Worm (Caenorhabditis elegans) whole organism, early embryonic: Measurements from ENCODE around the gene Y6G8.14.

Source experiments
- B0310.2 ChIP-seq: sonication (generic microtip); optimal IDR thresholded peaks from 2 replicates; lab custom pipeline; 2016; ENCODE audit warnings: mild to moderate bottlenecking, missing genetic modification characterization, missing compliant biosample characterization
- F13C5.2 ChIP-seq: sonication (generic microtip); optimal IDR thresholded peaks from 2 replicates; lab custom pipeline; 2017; ENCODE audit warnings: mild to moderate bottlenecking, missing genetic modification characterization, inconsistent platforms, missing compliant biosample characterization
- aly-1 ChIP-seq: sonication (generic microtip); optimal IDR thresholded peaks from 2 replicates; lab custom pipeline; 2016; ENCODE audit warnings: missing genetic modification characterization, missing compliant biosample characterization
- ama-1 ChIP-seq: fragments of 150-350 bp; optimal IDR thresholded peaks from 2 replicates; lab custom pipeline; 2014
- ceh-13 ChIP-seq: fragments of 200-800 bp; sonication (Bioruptor generic); optimal IDR thresholded peaks from 2 replicates; lab custom pipeline; 2018; ENCODE audit warnings: mild to moderate bottlenecking, missing genetic modification characterization, missing compliant biosample characterization
- ceh-36 ChIP-seq: sonication (generic microtip); optimal IDR thresholded peaks from 2 replicates; lab custom pipeline; 2016; ENCODE audit warnings: missing genetic modification characterization, inconsistent platforms, missing compliant biosample characterization
- ets-7 ChIP-seq: sonication (generic microtip); optimal IDR thresholded peaks from 2 replicates; lab custom pipeline; 2016; ENCODE audit warnings: missing genotype, missing genetic modification characterization, missing compliant biosample characterization
- flt-1 ChIP-seq: fragments of 200-800 bp; sonication (Bioruptor generic); IDR thresholded peaks from 2 replicates; pipeline ENCODE4 v1.3.6; 2022; ENCODE audit warnings: missing genetic modification characterization, missing compliant biosample characterization
- hmbx-1 ChIP-seq: sonication (generic microtip); optimal IDR thresholded peaks from 2 replicates; lab custom pipeline; 2016; ENCODE audit warnings: mild to moderate bottlenecking, missing genetic modification characterization, missing compliant biosample characterization
- hmg-4 ChIP-seq: fragments of 200-800 bp; sonication (Bioruptor generic); optimal IDR thresholded peaks from 2 replicates; lab custom pipeline; 2018; ENCODE audit warnings: mild to moderate bottlenecking, missing genetic modification characterization, missing compliant biosample characterization
- hnd-1 ChIP-seq: sonication (generic microtip); optimal IDR thresholded peaks from 2 replicates; lab custom pipeline; 2016; ENCODE audit warnings: missing genetic modification characterization, missing compliant biosample characterization
- pes-1 ChIP-seq: fragments of 200-800 bp; sonication (Bioruptor generic); IDR thresholded peaks from 2 replicates; pipeline ENCODE4 v1.3.6; 2022; ENCODE audit warnings: missing genetic modification reagents, missing genetic modification characterization, missing compliant biosample characterization
- scrt-1 ChIP-seq: fragments of 200-800 bp; sonication (Bioruptor generic); IDR thresholded peaks from 2 replicates; pipeline ENCODE4 v1.3.6; 2022; ENCODE audit warnings: missing genetic modification characterization, missing compliant biosample characterization
- sea-1 ChIP-seq: fragments of 200-800 bp; sonication (Bioruptor generic); conservative IDR thresholded peaks from 2 replicates; pipeline ENCODE4 v1.3.6; 2022; ENCODE audit warnings: missing genetic modification characterization, missing compliant biosample characterization
- tbx-11 ChIP-seq: fragments of 200-800 bp; sonication (Bioruptor generic); IDR thresholded peaks from 2 replicates; pipeline ENCODE4 v1.3.6; 2022; ENCODE audit warnings: missing genetic modification characterization, missing compliant biosample characterization
- tbx-37 ChIP-seq: fragments of 200-800 bp; sonication (Bioruptor generic); conservative IDR thresholded peaks from 2 replicates; pipeline ENCODE4 v1.3.6; 2022; ENCODE audit warnings: missing genetic modification reagents, missing genetic modification characterization, missing compliant biosample characterization
- tra-4 ChIP-seq: sonication (generic microtip); optimal IDR thresholded peaks from 2 replicates; lab custom pipeline; 2017; ENCODE audit warnings: missing genetic modification characterization, missing compliant biosample characterization

Gene Y6G8.14

DNA sequence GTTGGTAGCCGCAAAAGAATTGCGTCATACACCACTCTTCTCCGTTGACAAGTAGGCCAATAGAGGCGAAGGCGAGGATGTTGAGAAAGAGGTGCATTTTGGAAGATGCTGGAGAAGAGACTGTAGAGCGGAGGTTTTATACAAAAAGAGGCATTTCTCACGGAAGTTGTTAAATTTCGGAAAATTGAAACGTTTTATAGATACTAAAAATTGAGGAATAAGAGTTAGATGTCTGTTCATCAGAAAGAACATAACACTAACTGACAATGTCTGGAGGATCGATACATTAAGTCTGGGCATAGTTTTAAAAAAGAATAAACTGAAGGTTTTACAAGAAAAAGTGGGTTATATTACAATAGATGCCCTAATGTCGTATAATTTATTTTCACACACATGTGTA is at the start of gene Y6G8.14:
TSS of gene Y6G8.14 (minus strand) at position 101 of the 400 bp plus-strand sequence.
- TF ChIP-seq tbx-11 (no peak), scrt-1 (GFP tag; lab: Robert Waterston, UW) (no peak), sea-1 (no peak), ceh-36 (no peak), aly-1 (no peak), F13C5.2 (tag; lab: Kevin White, UChicago) (no peak), pes-1 (no peak), ama-1 (lab: Kevin White, UChicago) (no peak), tbx-37 (GFP tag; lab: Robert Waterston, UW) (no peak), ets-7 (no peak), ceh-13 (GFP tag; lab: Kevin White, UChicago) (no peak), flt-1 (GFP tag; lab: Robert Waterston, UW) (no peak), tra-4 (no peak), hmg-4 (GFP tag; lab: Kevin White, UChicago) (no peak), hnd-1 (no peak), B0310.2 (tag; lab: Kevin White, UChicago) (no peak)

DNA sequence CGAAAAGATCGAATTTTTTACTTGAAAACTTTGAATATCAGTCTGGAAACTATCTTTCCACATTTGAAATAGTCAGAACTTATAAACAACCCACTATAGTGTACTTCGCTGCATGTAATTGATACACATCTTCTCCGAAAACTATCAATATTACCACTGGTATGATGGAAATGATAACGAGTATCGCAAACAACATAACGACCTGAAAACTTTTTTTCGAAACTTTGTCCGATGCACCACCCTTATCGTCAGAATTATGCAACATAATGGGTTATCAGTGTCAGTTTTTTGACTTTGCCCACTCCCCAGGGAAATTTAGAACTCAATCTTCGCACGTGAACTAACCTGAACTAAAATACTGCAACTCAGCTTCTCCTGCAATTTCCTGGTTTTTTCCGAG is 48.1 kb upstream of the Y6G8.14 start:
- TF ChIP-seq ceh-36: no peak
- no peak for TF ChIP-seq tra-4
- TF ChIP-seq hmg-4 (GFP tag; lab: Kevin White, UChicago): no peak
- TF ChIP-seq scrt-1 (GFP tag; lab: Robert Waterston, UW): no peak
- no peak for TF ChIP-seq ama-1 (lab: Kevin White, UChicago)
- TF ChIP-seq tbx-37 (GFP tag; lab: Robert Waterston, UW): no peak

DNA sequence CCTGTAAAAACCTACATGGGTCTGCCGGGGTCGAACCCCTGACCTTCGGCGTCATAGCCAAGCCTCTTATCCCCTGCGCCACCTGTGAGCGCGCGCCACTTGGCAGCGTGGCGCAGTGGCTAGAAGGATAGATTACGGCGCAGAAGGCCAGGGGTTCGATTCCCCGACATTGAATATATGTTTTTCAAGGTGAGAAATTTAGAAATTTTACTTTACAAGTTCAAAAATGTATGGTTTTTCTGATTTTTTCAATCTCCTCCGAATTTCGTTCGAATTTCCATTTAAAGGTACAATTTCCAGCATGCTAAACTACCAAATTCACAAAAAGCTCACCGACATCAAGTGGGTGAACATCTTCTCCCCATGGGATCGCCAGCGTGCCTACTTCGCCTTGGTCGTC is 45.9 kb upstream of the Y6G8.14 start, which contains the start of gene dgat-2:
TSS of gene dgat-2 (plus strand) at position 301 of the 400 bp plus-strand sequence.
- TF ChIP-seq hmbx-1 (tag; lab: Kevin White, UChicago) (no peak), tbx-11 (no peak), tra-4 (no peak), ceh-13 (GFP tag; lab: Kevin White, UChicago) (no peak), scrt-1 (GFP tag; lab: Robert Waterston, UW) (no peak), ets-7 (no peak)

DNA sequence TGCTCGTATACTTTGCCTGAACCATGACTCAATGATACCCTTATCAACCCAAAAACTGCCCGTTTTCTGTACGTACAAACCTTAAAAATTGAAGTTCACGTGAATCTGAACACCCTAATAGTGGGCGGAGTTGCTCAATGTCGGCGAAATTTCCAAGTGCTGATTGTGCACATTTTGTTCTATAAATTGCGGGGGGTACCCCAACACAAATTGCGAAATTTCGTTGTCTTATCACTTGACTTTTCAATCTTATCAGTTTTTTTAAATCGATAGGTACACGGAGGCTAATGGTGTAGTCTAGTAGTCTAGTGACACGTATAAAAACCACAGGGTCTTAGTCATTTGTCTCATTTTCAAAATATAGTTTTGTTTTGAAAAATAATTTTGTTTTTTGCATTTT is 45.1 kb upstream of the Y6G8.14 start, which contains the start of gene fbxa-108:
TSS of gene fbxa-108 (minus strand) at position 158 of the 400 bp plus-strand sequence.
- TF ChIP-seq hnd-1 (no peak), tra-4 (no peak), ets-7 (no peak), F13C5.2 (tag; lab: Kevin White, UChicago) (no peak), ceh-36 (no peak), scrt-1 (GFP tag; lab: Robert Waterston, UW) (no peak), aly-1 (no peak), sea-1 (no peak), ceh-13 (GFP tag; lab: Kevin White, UChicago) (no peak), hmg-4 (GFP tag; lab: Kevin White, UChicago) (no peak), B0310.2 (tag; lab: Kevin White, UChicago) (no peak), tbx-37 (GFP tag; lab: Robert Waterston, UW) (no peak), pes-1 (no peak), hmbx-1 (tag; lab: Kevin White, UChicago) (no peak), flt-1 (GFP tag; lab: Robert Waterston, UW) (no peak), tbx-11 (no peak), ama-1 (lab: Kevin White, UChicago) (no peak)

ce11 chrV:17658824-17659223 is 44.7 kb upstream of the Y6G8.14 start:
- TF ChIP-seq ets-7 (no peak), aly-1 (no peak), sea-1 (no peak)

- TF ChIP-seq hmbx-1 (tag; lab: Kevin White, UChicago) (no peak), ets-7 (no peak), scrt-1 (GFP tag; lab: Robert Waterston, UW) (no peak), pes-1 (no peak), ama-1 (lab: Kevin White, UChicago) (no peak), hmg-4 (GFP tag; lab: Kevin White, UChicago) (no peak), F13C5.2 (tag; lab: Kevin White, UChicago) (no peak), hnd-1 (no peak), tbx-37 (GFP tag; lab: Robert Waterston, UW) (no peak), flt-1 (GFP tag; lab: Robert Waterston, UW) (no peak), tra-4 (no peak), B0310.2 (tag; lab: Kevin White, UChicago) (no peak), ceh-36 (no peak), ceh-13 (GFP tag; lab: Kevin White, UChicago) (no peak), aly-1 (no peak)
Observed at ce11 chrV:17655205-17655604, 41.1 kb upstream of the Y6G8.14 start.

DNA sequence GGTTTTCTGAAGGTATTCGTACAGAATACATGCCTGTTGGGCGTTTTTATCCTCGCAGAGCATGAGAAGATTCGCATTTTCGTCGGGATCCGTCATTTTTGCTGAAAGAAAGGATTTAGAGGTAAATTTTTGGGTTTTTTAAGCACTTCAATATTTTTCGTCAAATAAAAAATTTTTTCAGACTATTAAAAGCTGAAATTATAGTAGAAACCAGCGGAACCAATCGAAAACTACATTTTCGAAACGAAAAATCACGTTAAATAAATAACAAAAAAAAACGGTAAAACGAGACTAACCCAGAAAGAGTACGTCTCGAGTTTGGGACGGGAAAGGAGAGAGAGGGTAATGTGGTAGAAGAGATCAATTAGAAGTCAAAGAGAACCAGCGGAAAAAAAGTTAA is 36.3 kb upstream of the Y6G8.14 start, which contains the start of gene fbxa-192:
TSS of gene fbxa-192 (minus strand) at position 101 of the 400 bp plus-strand sequence.
- TF ChIP-seq pes-1: no peak
- TF ChIP-seq F13C5.2 (tag; lab: Kevin White, UChicago): no peak
- TF ChIP-seq tbx-37 (GFP tag; lab: Robert Waterston, UW): no peak
- no peak for TF ChIP-seq hmg-4 (GFP tag; lab: Kevin White, UChicago)
- no peak for TF ChIP-seq B0310.2 (tag; lab: Kevin White, UChicago)
- no peak for TF ChIP-seq flt-1 (GFP tag; lab: Robert Waterston, UW)
- TF ChIP-seq aly-1: no peak
- no peak for TF ChIP-seq sea-1

DNA sequence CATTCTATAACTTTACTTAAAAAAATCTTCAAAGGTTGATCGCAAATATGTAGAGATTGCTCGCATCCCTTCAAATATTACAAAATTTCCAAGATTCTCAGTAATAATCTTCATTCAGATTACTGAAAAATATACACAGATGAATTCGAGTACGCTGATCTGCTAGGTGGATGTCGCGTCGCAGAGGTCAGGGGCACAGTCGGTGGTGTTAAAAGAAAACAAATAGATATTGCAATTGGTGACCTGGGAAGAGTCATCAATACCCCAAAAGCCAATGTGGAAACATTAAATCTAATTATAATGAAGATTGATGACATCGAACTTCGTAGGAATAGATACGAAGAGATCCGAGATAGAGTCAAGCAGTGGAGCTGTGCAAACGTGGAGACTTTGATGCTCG is 14.4 kb upstream of the Y6G8.14 start, which contains the start of gene F57G4.10:
TSS of gene F57G4.10 (plus strand) at position 301 of the 400 bp plus-strand sequence.
- TF ChIP-seq hnd-1: no peak
- no peak for TF ChIP-seq B0310.2 (tag; lab: Kevin White, UChicago)
- no peak for TF ChIP-seq ceh-36
- no peak for TF ChIP-seq ceh-13 (GFP tag; lab: Kevin White, UChicago)
- no peak for TF ChIP-seq hmg-4 (GFP tag; lab: Kevin White, UChicago)
- TF ChIP-seq scrt-1 (GFP tag; lab: Robert Waterston, UW): no peak
- TF ChIP-seq tbx-37 (GFP tag; lab: Robert Waterston, UW): no peak
- no peak for TF ChIP-seq flt-1 (GFP tag; lab: Robert Waterston, UW)
